Worm (Caenorhabditis elegans) whole organism, early embryonic: ENCODE measurements around the gene catp-4.

Experiments used
- B0310.2 ChIP-seq: sonication (generic microtip); optimal IDR thresholded peaks from 2 replicates; lab custom pipeline; 2016; ENCODE audit warnings: mild to moderate bottlenecking, missing genetic modification characterization, missing compliant biosample characterization
- F13C5.2 ChIP-seq: sonication (generic microtip); optimal IDR thresholded peaks from 2 replicates; lab custom pipeline; 2017; ENCODE audit warnings: mild to moderate bottlenecking, missing genetic modification characterization, inconsistent platforms, missing compliant biosample characterization
- aly-1 ChIP-seq: sonication (generic microtip); optimal IDR thresholded peaks from 2 replicates; lab custom pipeline; 2016; ENCODE audit warnings: missing genetic modification characterization, missing compliant biosample characterization
- ama-1 ChIP-seq: fragments of 150-350 bp; optimal IDR thresholded peaks from 2 replicates; lab custom pipeline; 2014
- ceh-13 ChIP-seq: fragments of 200-800 bp; sonication (Bioruptor generic); optimal IDR thresholded peaks from 2 replicates; lab custom pipeline; 2018; ENCODE audit warnings: mild to moderate bottlenecking, missing genetic modification characterization, missing compliant biosample characterization
- ceh-36 ChIP-seq: sonication (generic microtip); optimal IDR thresholded peaks from 2 replicates; lab custom pipeline; 2016; ENCODE audit warnings: missing genetic modification characterization, inconsistent platforms, missing compliant biosample characterization
- ets-7 ChIP-seq: sonication (generic microtip); optimal IDR thresholded peaks from 2 replicates; lab custom pipeline; 2016; ENCODE audit warnings: missing genotype, missing genetic modification characterization, missing compliant biosample characterization
- flt-1 ChIP-seq: fragments of 200-800 bp; sonication (Bioruptor generic); IDR thresholded peaks from 2 replicates; pipeline ENCODE4 v1.3.6; 2022; ENCODE audit warnings: missing genetic modification characterization, missing compliant biosample characterization
- hmbx-1 ChIP-seq: sonication (generic microtip); optimal IDR thresholded peaks from 2 replicates; lab custom pipeline; 2016; ENCODE audit warnings: mild to moderate bottlenecking, missing genetic modification characterization, missing compliant biosample characterization
- hmg-4 ChIP-seq: fragments of 200-800 bp; sonication (Bioruptor generic); optimal IDR thresholded peaks from 2 replicates; lab custom pipeline; 2018; ENCODE audit warnings: mild to moderate bottlenecking, missing genetic modification characterization, missing compliant biosample characterization
- hnd-1 ChIP-seq: sonication (generic microtip); optimal IDR thresholded peaks from 2 replicates; lab custom pipeline; 2016; ENCODE audit warnings: missing genetic modification characterization, missing compliant biosample characterization
- pes-1 ChIP-seq: fragments of 200-800 bp; sonication (Bioruptor generic); IDR thresholded peaks from 2 replicates; pipeline ENCODE4 v1.3.6; 2022; ENCODE audit warnings: missing genetic modification reagents, missing genetic modification characterization, missing compliant biosample characterization
- scrt-1 ChIP-seq: fragments of 200-800 bp; sonication (Bioruptor generic); IDR thresholded peaks from 2 replicates; pipeline ENCODE4 v1.3.6; 2022; ENCODE audit warnings: missing genetic modification characterization, missing compliant biosample characterization
- sea-1 ChIP-seq: fragments of 200-800 bp; sonication (Bioruptor generic); conservative IDR thresholded peaks from 2 replicates; pipeline ENCODE4 v1.3.6; 2022; ENCODE audit warnings: missing genetic modification characterization, missing compliant biosample characterization
- tbx-11 ChIP-seq: fragments of 200-800 bp; sonication (Bioruptor generic); IDR thresholded peaks from 2 replicates; pipeline ENCODE4 v1.3.6; 2022; ENCODE audit warnings: missing genetic modification characterization, missing compliant biosample characterization
- tbx-37 ChIP-seq: fragments of 200-800 bp; sonication (Bioruptor generic); conservative IDR thresholded peaks from 2 replicates; pipeline ENCODE4 v1.3.6; 2022; ENCODE audit warnings: missing genetic modification reagents, missing genetic modification characterization, missing compliant biosample characterization
- tra-4 ChIP-seq: sonication (generic microtip); optimal IDR thresholded peaks from 2 replicates; lab custom pipeline; 2017; ENCODE audit warnings: missing genetic modification characterization, missing compliant biosample characterization

The catp-4 gene

ce11 chrII:14635179-14635578 is 41.8 kb downstream of the catp-4 start:
- TF ChIP-seq aly-1 (tag; lab: Kevin White, UChicago): peak; percentile 24
- peak; percentile 78 for TF ChIP-seq tbx-11 (GFP tag; lab: Robert Waterston, UW)
- TF ChIP-seq sea-1 (GFP tag; lab: Robert Waterston, UW): peak; percentile 82
- TF ChIP-seq tbx-37 (GFP tag; lab: Robert Waterston, UW): peak; percentile 85
- TF ChIP-seq ceh-36 (tag; lab: Kevin White, UChicago): peak; percentile 51
- TF ChIP-seq pes-1: peak; percentile 88
- TF ChIP-seq hmg-4 (GFP tag; lab: Kevin White, UChicago): peak; percentile 47
- peak; percentile 28 for TF ChIP-seq hmbx-1 (tag; lab: Kevin White, UChicago)
- peak; percentile 87 for TF ChIP-seq scrt-1 (GFP tag; lab: Robert Waterston, UW)
- no peak for TF ChIP-seq ama-1 (lab: Kevin White, UChicago)
- TF ChIP-seq flt-1 (GFP tag; lab: Robert Waterston, UW): peak; percentile 74
- peak; percentile 6 for TF ChIP-seq tra-4
- no peak for TF ChIP-seq ets-7 (tag; lab: Kevin White, UChicago)
- peak; percentile 21 for TF ChIP-seq hnd-1 (tag; lab: Kevin White, UChicago)
- no peak for TF ChIP-seq ceh-13 (GFP tag; lab: Kevin White, UChicago)
- peak; percentile 34 for TF ChIP-seq B0310.2 (tag; lab: Kevin White, UChicago)
- TF ChIP-seq F13C5.2 (tag; lab: Kevin White, UChicago): peak; percentile 39

ce11 chrII:14635895-14636294 is 42.5 kb downstream of the catp-4 start:
- TF ChIP-seq hmg-4 (GFP tag; lab: Kevin White, UChicago) (peak; percentile 12), pes-1 (peak; percentile 71), scrt-1 (GFP tag; lab: Robert Waterston, UW) (peak; percentile 65; the same call in 1 of the 2 replicates), tbx-11 (GFP tag; lab: Robert Waterston, UW) (peak; percentile 55; the same call in 1 of the 2 replicates)

ce11 chrII:14636737-14637136 is 43.4 kb downstream of the catp-4 start, which contains the start of gene sre-13:
Gene sre-13 (minus strand): TSS chrII:14636837.
- TF ChIP-seq B0310.2 (tag; lab: Kevin White, UChicago) (no peak), ceh-36 (tag; lab: Kevin White, UChicago) (no peak), scrt-1 (GFP tag; lab: Robert Waterston, UW) (no peak), hmbx-1 (tag; lab: Kevin White, UChicago) (no peak), ceh-13 (GFP tag; lab: Kevin White, UChicago) (no peak), tra-4 (no peak), hnd-1 (tag; lab: Kevin White, UChicago) (no peak), sea-1 (GFP tag; lab: Robert Waterston, UW) (no peak), aly-1 (tag; lab: Kevin White, UChicago) (no peak), hmg-4 (GFP tag; lab: Kevin White, UChicago) (no peak), tbx-11 (GFP tag; lab: Robert Waterston, UW) (no peak), pes-1 (no peak), ama-1 (lab: Kevin White, UChicago) (no peak), flt-1 (GFP tag; lab: Robert Waterston, UW) (no peak), tbx-37 (GFP tag; lab: Robert Waterston, UW) (no peak), ets-7 (tag; lab: Kevin White, UChicago) (no peak), F13C5.2 (tag; lab: Kevin White, UChicago) (no peak)

- peak; percentile 39; the same call in 1 of the 2 replicates for TF ChIP-seq flt-1 (GFP tag; lab: Robert Waterston, UW)
- peak; percentile 70 for TF ChIP-seq pes-1
- TF ChIP-seq hmg-4 (GFP tag; lab: Kevin White, UChicago): peak; percentile 29
Observed at ce11 chrII:14641387-14641786, 48.0 kb downstream of the catp-4 start.

ce11 chrII:14643983-14644382 is 50.6 kb downstream of the catp-4 start, which contains the start of gene atgp-2:
Gene atgp-2 (minus strand): TSS chrII:14644083.
- TF ChIP-seq tbx-11 (GFP tag; lab: Robert Waterston, UW) (no peak), ceh-36 (tag; lab: Kevin White, UChicago) (no peak), pes-1 (no peak), scrt-1 (GFP tag; lab: Robert Waterston, UW) (no peak), hmg-4 (GFP tag; lab: Kevin White, UChicago) (no peak), F13C5.2 (tag; lab: Kevin White, UChicago) (no peak), aly-1 (tag; lab: Kevin White, UChicago) (no peak), hnd-1 (tag; lab: Kevin White, UChicago) (no peak), ets-7 (tag; lab: Kevin White, UChicago) (no peak), flt-1 (GFP tag; lab: Robert Waterston, UW) (no peak), ama-1 (lab: Kevin White, UChicago) (no peak), hmbx-1 (tag; lab: Kevin White, UChicago) (no peak), sea-1 (GFP tag; lab: Robert Waterston, UW) (no peak), B0310.2 (tag; lab: Kevin White, UChicago) (no peak), tbx-37 (GFP tag; lab: Robert Waterston, UW) (no peak)

ce11 chrII:14644465-14644864 is 51.1 kb downstream of the catp-4 start:
- no peak for TF ChIP-seq hmbx-1 (tag; lab: Kevin White, UChicago)
- TF ChIP-seq ceh-13 (GFP tag; lab: Kevin White, UChicago): no peak
- TF ChIP-seq ceh-36 (tag; lab: Kevin White, UChicago): no peak
- no peak for TF ChIP-seq hnd-1 (tag; lab: Kevin White, UChicago)
- no peak for TF ChIP-seq ama-1 (lab: Kevin White, UChicago)
- TF ChIP-seq tbx-37 (GFP tag; lab: Robert Waterston, UW): no peak
- no peak for TF ChIP-seq pes-1
- TF ChIP-seq hmg-4 (GFP tag; lab: Kevin White, UChicago): no peak
- no peak for TF ChIP-seq aly-1 (tag; lab: Kevin White, UChicago)
- no peak for TF ChIP-seq tbx-11 (GFP tag; lab: Robert Waterston, UW)
- no peak for TF ChIP-seq ets-7 (tag; lab: Kevin White, UChicago)
- TF ChIP-seq flt-1 (GFP tag; lab: Robert Waterston, UW): no peak
- no peak for TF ChIP-seq F13C5.2 (tag; lab: Kevin White, UChicago)
- TF ChIP-seq tra-4: no peak
- no peak for TF ChIP-seq B0310.2 (tag; lab: Kevin White, UChicago)
- no peak for TF ChIP-seq sea-1 (GFP tag; lab: Robert Waterston, UW)
- TF ChIP-seq scrt-1 (GFP tag; lab: Robert Waterston, UW): no peak
